Worm (Caenorhabditis elegans) whole organism, L4 larva: ENCODE data around the gene lips-7.
A peak's percentile ranks its signal among the peaks of the same experiment; 100 is the strongest.

ENCODE experiments used
- D1046.2 ChIP-seq: fragments of 200-800 bp; sonication (Bioruptor generic); IDR thresholded peaks from 2 replicates; pipeline ENCODE4 v1.3.6; 2022; ENCODE audit warnings: missing genetic modification characterization, missing compliant biosample characterization
- F10B5.3 ChIP-seq: sonication (generic microtip); optimal IDR thresholded peaks from 2 replicates; lab custom pipeline; 2016; ENCODE audit warnings: mild to moderate bottlenecking, missing genetic modification characterization, missing compliant biosample characterization
- F37D6.2 ChIP-seq: sonication (generic microtip); optimal IDR thresholded peaks from 2 replicates; lab custom pipeline; 2016; ENCODE audit warnings: mild to moderate bottlenecking, missing genetic modification characterization, missing compliant biosample characterization
- F49E8.2 ChIP-seq: sonication (generic microtip); optimal IDR thresholded peaks from 2 replicates; lab custom pipeline; 2016; ENCODE audit warnings: missing compliant biosample characterization, mild to moderate bottlenecking, missing genetic modification characterization, borderline replicate concordance
- R02D3.7 ChIP-seq: fragments of 150-350 bp; sonication (generic microtip); optimal IDR thresholded peaks from 3 replicates; lab custom pipeline; 2014; ENCODE audit warnings: missing biosample characterization, missing genetic modification characterization
- Y48G9A.11 ChIP-seq: fragments of 200-800 bp; sonication (Bioruptor generic); IDR thresholded peaks from 2 replicates; pipeline ENCODE4 v1.3.6; 2022; ENCODE audit warnings: missing genetic modification reagents, missing genetic modification characterization, missing compliant biosample characterization
- aha-1 ChIP-seq: fragments of 150-350 bp; peaks from one replicate; lab custom pipeline; 2014; ENCODE audit warnings: missing biosample characterization, missing genetic modification characterization
- aly-2 ChIP-seq: sonication (generic microtip); optimal IDR thresholded peaks from 2 replicates; lab custom pipeline; 2018; ENCODE audit warnings: missing biosample characterization, missing genetic modification characterization
- arid-1 ChIP-seq: fragments of 200-800 bp; sonication (Bioruptor generic); conservative IDR thresholded peaks from 2 replicates; pipeline ENCODE4 v1.3.6; 2022; ENCODE audit warnings: missing genetic modification reagents, missing genetic modification characterization, missing compliant biosample characterization
- ceh-62 ChIP-seq: sonication (generic microtip); optimal IDR thresholded peaks from 2 replicates; lab custom pipeline; 2017; ENCODE audit warnings: missing biosample characterization, missing genetic modification characterization
- daf-16 ChIP-seq, 3 experiments: sonication (generic microtip); optimal IDR thresholded peaks; 2 replicates each; lab custom pipeline; 2016 to 2017; ENCODE audit warnings: missing genetic modification characterization in 3 of 3, missing genetic modification reagents in 3 of 3, mild to moderate bottlenecking in 2 of 3, missing compliant biosample characterization in 2 of 3, missing biosample characterization in 1 of 3, moderate library complexity in 1 of 3
- daf-8 ChIP-seq: fragments of 200-800 bp; sonication (Bioruptor generic); IDR thresholded peaks from 2 replicates; pipeline ENCODE4 v1.3.6; 2022; ENCODE audit warnings: missing genetic modification characterization, missing compliant biosample characterization
- dmd-8 ChIP-seq: fragments of 200-800 bp; sonication (Bioruptor generic); IDR thresholded peaks from 2 replicates; pipeline ENCODE4 v1.3.6; 2022; ENCODE audit warnings: missing genetic modification characterization, missing compliant biosample characterization
- dmd-9 ChIP-seq: fragments of 200-800 bp; sonication (Bioruptor generic); IDR thresholded peaks from 2 replicates; pipeline ENCODE4 v1.3.6; 2022; ENCODE audit warnings: missing genetic modification reagents, missing genetic modification characterization, missing compliant biosample characterization
- dpl-1 ChIP-seq: fragments of 150-350 bp; optimal IDR thresholded peaks from 2 replicates; lab custom pipeline; 2014; ENCODE audit warnings: missing biosample characterization, missing genetic modification reagents, missing genetic modification characterization
- duxl-1 ChIP-seq: sonication (generic microtip); optimal IDR thresholded peaks from 2 replicates; lab custom pipeline; 2016; ENCODE audit warnings: mild to moderate bottlenecking, missing genetic modification characterization, moderate library complexity, missing compliant biosample characterization; ENCODE audit not compliant: poor library complexity
- dve-1 ChIP-seq: sonication (generic microtip); optimal IDR thresholded peaks from 2 replicates; lab custom pipeline; 2017; ENCODE audit warnings: antibody characterized with exemption, mild to moderate bottlenecking, missing genetic modification characterization, missing compliant biosample characterization; ENCODE audit not compliant: insufficient read depth
- gei-8 ChIP-seq: fragments of 200-800 bp; sonication (Bioruptor generic); optimal IDR thresholded peaks from 2 replicates; lab custom pipeline; 2018; ENCODE audit warnings: mild to moderate bottlenecking, missing genetic modification characterization, missing compliant biosample characterization
- hif-1 ChIP-seq, 2 experiments: sonication (generic microtip); optimal IDR thresholded peaks; 2 replicates each; lab custom pipeline; 2016 to 2017; ENCODE audit warnings: missing compliant biosample characterization in 2 of 2, missing genetic modification characterization in 2 of 2, missing genetic modification reagents in 2 of 2, missing genotype in 2 of 2, mild to moderate bottlenecking in 1 of 2
- lin-1 ChIP-seq: fragments of 200-800 bp; sonication (Bioruptor generic); IDR thresholded peaks from 2 replicates; pipeline ENCODE4 v1.3.6; 2022; ENCODE audit warnings: missing genetic modification reagents, missing genetic modification characterization, missing compliant biosample characterization
- lin-38 ChIP-seq: fragments of 200-800 bp; sonication (Bioruptor generic); IDR thresholded peaks from 2 replicates; pipeline ENCODE4 v1.3.6; 2022; ENCODE audit warnings: missing genetic modification reagents, missing genetic modification characterization, missing compliant biosample characterization
- madf-5 ChIP-seq, 2 experiments: fragments of 200-800 bp; sonication (Bioruptor generic); IDR thresholded peaks; 2 replicates each; pipeline ENCODE4 v1.3.6; 2022; ENCODE audit warnings: missing compliant biosample characterization in 2 of 2, missing genetic modification characterization in 2 of 2
- mdl-1 ChIP-seq, 2 experiments: fragments of 150-350 bp in 1 of 2; sonication (generic microtip) in 1 of 2; optimal IDR thresholded peaks; 2 replicates each; lab custom pipeline; 2014 to 2017; ENCODE audit warnings: missing biosample characterization in 2 of 2, missing genetic modification characterization in 2 of 2
- mes-2 ChIP-seq: sonication (generic microtip); optimal IDR thresholded peaks from 2 replicates; lab custom pipeline; 2016; ENCODE audit warnings: missing genotype, mild to moderate bottlenecking, missing genetic modification characterization, missing compliant biosample characterization; ENCODE audit not compliant: poor library complexity, severe bottlenecking
- nhr-102 ChIP-seq: sonication (generic microtip); optimal IDR thresholded peaks from 2 replicates; lab custom pipeline; 2016; ENCODE audit warnings: mild to moderate bottlenecking, missing genetic modification characterization, moderate library complexity, missing compliant biosample characterization
- nhr-25 ChIP-seq: sonication (generic microtip); optimal IDR thresholded peaks from 2 replicates; lab custom pipeline; 2017; ENCODE audit warnings: missing genetic modification characterization, mild to moderate bottlenecking, missing compliant biosample characterization, antibody characterized with exemption, moderate library complexity, borderline replicate concordance; ENCODE audit not compliant: insufficient read depth
- set-16 ChIP-seq: fragments of 200-800 bp; sonication (Bioruptor generic); IDR thresholded peaks from 2 replicates; pipeline ENCODE4 v1.3.6; 2022; ENCODE audit warnings: missing genetic modification reagents, missing genetic modification characterization, missing compliant biosample characterization
- snpc-1.2 ChIP-seq: fragments of 200-800 bp; sonication (Bioruptor generic); IDR thresholded peaks from 2 replicates; pipeline ENCODE4 v1.3.6; 2022; ENCODE audit warnings: missing genetic modification reagents, missing genetic modification characterization, missing compliant biosample characterization
- unc-39 ChIP-seq: sonication (generic microtip); optimal IDR thresholded peaks from 2 replicates; lab custom pipeline; 2017; ENCODE audit warnings: missing biosample characterization, missing genetic modification characterization
- unc-62 ChIP-seq, 3 experiments: fragments of 150-350 bp in 1 of 3; sonication (generic microtip); optimal IDR thresholded peaks in 2 of 3; peaks in 1 of 3; 1 replicate in 1 of 3; 2 replicates in 2 of 3; lab custom pipeline; 2014 to 2017; ENCODE audit warnings: missing biosample characterization in 3 of 3, missing genetic modification characterization in 3 of 3, missing genetic modification reagents in 3 of 3, missing genotype in 1 of 3
- zag-1 ChIP-seq: fragments of 150-350 bp; optimal IDR thresholded peaks from 2 replicates; lab custom pipeline; 2014; ENCODE audit warnings: missing biosample characterization, missing genetic modification characterization
- ztf-7 ChIP-seq: fragments of 150-350 bp; optimal IDR thresholded peaks from 2 replicates; lab custom pipeline; 2014; ENCODE audit warnings: missing biosample characterization, missing genetic modification characterization

Gene lips-7

DNA sequence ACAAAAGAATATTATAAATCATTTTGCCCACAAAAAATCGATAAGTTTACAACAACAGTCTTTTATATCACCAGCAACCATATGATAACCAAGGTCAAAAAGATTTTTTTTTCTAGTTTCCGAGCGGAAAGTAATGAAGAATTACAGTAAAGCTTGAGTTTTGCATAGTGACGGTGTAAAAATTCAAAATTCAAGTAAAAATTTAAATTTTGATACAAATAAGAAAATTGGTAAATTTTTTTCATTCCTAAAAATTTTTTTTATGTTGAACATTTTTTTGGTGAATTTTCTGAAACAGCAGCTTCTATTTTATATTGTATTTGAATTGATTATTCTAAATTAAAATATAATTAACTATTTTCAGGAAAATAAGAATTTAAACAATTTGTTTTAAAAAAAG lies 17.1 kb downstream of the lips-7 start, which contains the start of gene W08F4.5:
Gene W08F4.5, minus strand, starts transcription at position 101 of the 400 bp plus-strand sequence.
- TF ChIP-seq gei-8 (no peak), nhr-102 (tag; lab: Kevin White, UChicago) (peak; percentile 10)

DNA sequence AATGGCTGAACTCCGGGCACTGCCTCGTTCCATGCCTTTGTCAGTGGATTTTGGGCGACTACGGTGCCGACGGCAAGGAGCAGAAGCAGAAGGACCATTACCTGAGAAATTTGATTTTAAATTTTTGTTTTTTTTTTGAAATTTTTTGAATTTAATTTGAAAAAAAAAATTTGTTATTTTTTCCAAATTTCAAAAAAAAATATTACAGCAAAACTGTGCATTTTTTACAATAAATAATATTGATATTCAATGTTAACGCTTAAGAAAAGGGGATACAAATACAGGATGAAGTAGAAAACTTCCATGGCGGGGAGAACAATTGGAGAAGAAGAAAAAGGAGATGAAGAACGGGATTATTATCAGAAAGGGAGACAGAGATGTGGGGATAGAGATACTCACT lies 20.4 kb downstream of the lips-7 start, which contains the start of gene mlt-8:
Gene mlt-8, minus strand, starts transcription at position 101 of the 400 bp plus-strand sequence.
- TF ChIP-seq set-16 (GFP tag; lab: Robert Waterston, UW) (peak; percentile 7; the same call in 1 of the 2 replicates), arid-1 (no peak)

DNA sequence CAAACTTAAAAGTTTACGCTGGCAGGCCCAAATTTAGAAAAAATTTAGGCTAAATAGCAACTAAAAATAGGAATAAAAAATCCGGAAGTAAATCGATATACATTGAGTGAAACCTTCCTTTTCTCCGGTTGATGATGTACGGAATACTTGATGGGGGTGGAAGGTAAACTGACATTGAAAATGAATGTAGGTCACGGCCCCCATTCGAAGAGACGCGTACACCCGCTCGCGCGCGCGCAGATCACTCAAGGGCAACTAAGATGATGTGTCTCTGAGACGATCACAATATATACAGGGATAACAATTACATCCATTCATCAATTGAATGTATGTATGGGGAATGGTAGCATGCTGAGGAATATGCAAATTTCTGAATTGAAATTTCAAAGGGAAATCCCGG lies 22.4 kb downstream of the lips-7 start:
- TF ChIP-seq F10B5.3 (tag; lab: Kevin White, UChicago): no peak
- TF ChIP-seq unc-62 (GFP tag; optimal IDR thresholded peaks at IDR 0.05 in 1 of 2; lab: Kevin White, UChicago): peak in 1 of 2 experiments; percentile 46
- TF ChIP-seq unc-62 (tag; optimal IDR thresholded peaks at IDR 0.05; lab: Kevin White, UChicago): no peak
- no peak for TF ChIP-seq dve-1 (tag; lab: Kevin White, UChicago)
- peak; percentile 75 for TF ChIP-seq aha-1 (tag; lab: Kevin White, UChicago)
- TF ChIP-seq daf-8 (GFP tag; lab: Robert Waterston, UW): no peak
- TF ChIP-seq, all 104 proteins: peak for 2

DNA sequence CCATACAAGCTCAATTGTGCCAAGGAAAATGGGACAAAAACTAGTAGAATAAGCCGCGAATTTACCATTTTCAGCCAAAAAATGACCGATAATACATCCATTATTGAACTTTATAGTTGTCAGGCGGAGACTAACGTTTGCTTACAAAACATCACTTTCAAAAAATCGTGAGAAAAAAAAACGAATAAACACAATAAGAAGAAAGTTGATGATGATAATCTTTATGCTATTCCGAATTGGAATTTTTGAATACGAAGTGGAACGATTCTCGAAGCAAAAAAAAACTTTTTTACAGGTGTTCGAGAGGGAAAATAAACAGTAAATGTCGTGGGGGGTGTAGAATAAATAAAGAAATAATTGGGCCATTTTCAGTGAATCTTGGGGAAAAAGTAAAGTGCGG lies 26.0 kb downstream of the lips-7 start, which contains the start of gene W08F4.7:
Gene W08F4.7, minus strand, starts transcription at position 101 of the 400 bp plus-strand sequence.
- peak; percentile 52 for TF ChIP-seq lin-38 (GFP tag; lab: Robert Waterston, UW)
- no peak for TF ChIP-seq daf-16 (GFP tag; optimal IDR thresholded peaks at IDR 0.05; lab: Kevin White, UChicago)
- TF ChIP-seq daf-16 (tag; optimal IDR thresholded peaks at IDR 0.05; lab: Kevin White, UChicago): peak; percentile 0
- TF ChIP-seq mes-2 (tag; lab: Kevin White, UChicago): no peak
- no peak for TF ChIP-seq ztf-7

DNA sequence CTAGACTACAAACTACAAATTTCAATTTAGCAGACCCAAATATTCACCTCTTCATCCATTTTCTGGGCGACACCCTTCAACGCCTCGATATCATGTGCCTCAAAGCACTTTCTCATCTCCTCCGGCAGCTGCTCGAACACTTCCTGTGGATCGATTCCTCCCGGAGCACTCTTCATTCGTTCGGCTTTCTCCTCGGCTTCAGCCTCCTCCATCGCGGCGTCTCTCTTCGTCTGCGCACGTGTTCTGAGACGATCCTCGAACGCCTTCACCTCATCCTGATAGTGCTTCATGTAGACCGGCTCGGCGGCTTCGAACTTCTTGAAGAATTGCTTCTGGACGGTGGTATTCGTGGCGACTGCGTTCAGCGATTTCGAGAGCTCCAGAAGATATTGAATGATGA lies 27.1 kb downstream of the lips-7 start:
- TF ChIP-seq nhr-25 (tag; lab: Kevin White, UChicago) (no peak), madf-5 (GFP tag; IDR thresholded peaks at IDR 0.05; lab: Robert Waterston, UW) (no peak), dmd-9 (GFP tag; lab: Robert Waterston, UW) (0 out of 2 replicates have a peak, but pooled peaks have one; percentile 26), lin-38 (GFP tag; lab: Robert Waterston, UW) (0 out of 2 replicates have a peak, but pooled peaks have one; percentile 2), set-16 (GFP tag; lab: Robert Waterston, UW) (peak; percentile 77), aly-2 (tag; lab: Kevin White, UChicago) (no peak)

DNA sequence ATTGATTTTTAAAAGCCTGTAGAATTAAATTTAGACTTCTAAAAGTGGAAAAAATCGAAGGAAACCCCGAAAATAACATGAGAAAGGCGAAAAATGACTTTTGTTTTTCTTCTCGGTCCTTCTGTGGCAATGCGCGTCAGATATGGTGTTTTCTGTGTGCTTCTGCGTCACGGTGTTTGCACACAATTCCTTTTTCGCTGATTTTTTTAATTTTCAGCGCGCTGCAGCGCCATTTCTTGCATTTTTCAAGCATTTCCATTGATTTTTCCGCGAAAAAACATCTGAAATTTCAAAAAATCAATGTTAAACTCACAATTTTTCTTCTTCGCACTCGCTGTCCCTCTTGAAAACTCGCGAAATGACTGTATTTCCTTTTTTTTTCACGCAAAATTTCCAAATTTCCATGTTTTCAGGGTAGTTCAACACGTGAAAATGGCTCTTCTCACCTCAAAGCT lies 28.6 kb downstream of the lips-7 start, which contains the start of the genes cdc-37 and W08F4.3:
Gene cdc-37, minus strand, starts transcription at position 405 of the 455 bp plus-strand sequence.
Gene W08F4.3, plus strand, starts transcription at position 414 of the 455 bp plus-strand sequence.
- no peak for TF ChIP-seq F37D6.2
- no peak for TF ChIP-seq unc-39 (tag; lab: Kevin White, UChicago)
- TF ChIP-seq zag-1 (tag; lab: Kevin White, UChicago): no peak
- TF ChIP-seq R02D3.7: no peak
- peak; percentile 51 for TF ChIP-seq mes-2 (tag; lab: Kevin White, UChicago)
- TF ChIP-seq mdl-1 (tag; optimal IDR thresholded peaks at IDR 0.05; lab: Kevin White, UChicago): no peak
- peak; percentile 8 for TF ChIP-seq dpl-1 (GFP tag; lab: Kevin White, UChicago)
- no peak for TF ChIP-seq lin-1
- TF ChIP-seq lin-38 (GFP tag; lab: Robert Waterston, UW): peak; percentile 60
- TF ChIP-seq Y48G9A.11 (GFP tag; lab: Robert Waterston, UW): peak; percentile 43; the same call in 1 of the 2 replicates
- TF ChIP-seq, all 104 proteins: peak for 4

DNA sequence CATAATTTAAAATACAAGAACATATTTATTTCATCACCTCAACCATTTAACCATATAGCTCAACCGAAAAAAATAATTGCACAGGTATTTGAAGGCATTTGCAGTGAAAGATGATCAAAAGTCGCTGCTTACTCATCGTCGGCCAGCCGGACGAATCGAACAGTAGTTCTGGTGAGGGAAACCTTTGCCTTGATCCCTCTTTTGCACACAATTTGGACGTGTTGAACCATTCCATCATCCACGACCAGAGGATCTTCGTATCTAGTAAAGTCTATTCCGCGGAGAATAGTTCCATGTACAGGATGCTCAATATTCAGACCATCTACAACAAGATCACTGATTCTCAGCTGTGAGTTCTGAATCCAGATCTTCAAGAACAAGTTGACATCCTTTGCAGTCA lies 30.3 kb downstream of the lips-7 start:
- TF ChIP-seq duxl-1 (tag; lab: Kevin White, UChicago) (peak; percentile 24), lin-38 (GFP tag; lab: Robert Waterston, UW) (peak; percentile 41), dmd-8 (GFP tag; lab: Robert Waterston, UW) (peak; percentile 63; the same call in 1 of the 2 replicates), ceh-62 (tag; lab: Kevin White, UChicago) (no peak), hif-1 (tag; optimal IDR thresholded peaks at IDR 0.05; lab: Kevin White, UChicago) (no peak), snpc-1.2 (GFP tag; lab: Robert Waterston, UW) (0 out of 2 replicates have a peak, but pooled peaks have one; percentile 39), D1046.2 (GFP tag; lab: Robert Waterston, UW) (no peak), F49E8.2 (tag; lab: Kevin White, UChicago) (peak; percentile 46)
